Fruit fly (Drosophila melanogaster): Measurements from ENCODE around the gene Grx3.

- TF ChIP-seq Gug (GFP tag; IDR thresholded peaks at IDR 0.05) (no peak), tup (GFP tag; optimal IDR thresholded peaks at IDR 0.05) (no peak), az2 (GFP tag; optimal IDR thresholded peaks at IDR 0.05) (no peak), disco-r (GFP tag; optimal IDR thresholded peaks at IDR 0.05) (peak; percentile 5), Hr3 (GFP tag; optimal IDR thresholded peaks at IDR 0.05) (no peak), Lpt (GFP tag; optimal IDR thresholded peaks at IDR 0.05) (no peak), ind (GFP tag; optimal IDR thresholded peaks at IDR 0.05) (no peak), Hr39 (optimal IDR thresholded peaks at IDR 0.05) (no peak)
Measured at dm6 chr2L:13414525-13415481, 48.6 kb downstream of the Grx3 start, which contains the start of the genes CG16956, CG42784 and CG43850.
